Worm (Caenorhabditis elegans): ENCODE data around the gene clec-148.
A peak's percentile ranks its signal among the peaks of the same experiment; 100 is the strongest.

clec-148 gene

DNA sequence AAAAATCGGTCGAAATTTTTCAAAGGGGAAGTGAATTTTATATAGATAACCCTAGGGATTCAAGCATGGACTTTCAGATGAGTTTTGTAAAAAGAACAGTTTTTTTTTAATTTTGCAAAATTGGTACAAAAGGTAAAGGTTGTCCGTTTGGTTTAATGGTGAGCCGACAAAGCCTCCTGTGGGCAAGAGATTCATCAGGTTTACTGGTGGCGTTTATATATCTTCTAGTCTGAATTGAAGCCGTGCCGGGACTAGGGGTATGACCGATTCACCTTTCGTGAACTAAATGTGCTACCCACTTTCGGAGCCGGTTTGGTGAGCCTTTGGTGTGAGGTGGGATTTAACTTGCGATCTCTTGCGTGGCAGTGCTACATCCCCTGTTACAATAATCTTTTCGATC, 2.5 kb upstream of the clec-148 start:
- TF ChIP-seq elt-4 (tag; optimal IDR thresholded peaks at IDR 0.05) (no peak), madf-2 (tag; optimal IDR thresholded peaks at IDR 0.05) (peak; percentile 23)

DNA sequence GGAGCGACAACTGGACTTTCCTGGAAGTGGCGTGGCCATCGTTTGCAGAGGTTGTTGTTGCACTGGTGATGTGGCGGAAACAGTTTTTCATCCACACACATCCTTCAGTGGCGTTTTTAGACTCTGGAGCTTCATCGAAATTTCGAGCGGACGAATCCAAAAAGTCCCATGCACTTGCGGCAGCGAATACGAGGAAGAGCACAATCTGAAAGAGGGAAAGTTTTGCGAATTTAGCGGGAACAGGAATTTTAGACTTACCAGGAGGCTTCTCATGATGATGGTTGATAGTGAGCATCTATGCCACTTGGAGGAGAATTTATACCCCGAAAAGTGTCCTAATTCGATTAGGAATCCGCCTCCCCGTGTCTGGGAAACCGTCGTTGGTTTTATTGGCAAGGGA, 2.1 kb upstream of the clec-148 start, which contains the start of gene F40G9.14:
Gene F40G9.14, minus strand, starts transcription at position 101 of the 400 bp plus-strand sequence.
- TF ChIP-seq hlh-15 (tag; optimal IDR thresholded peaks at IDR 0.05) = no peak
- no peak for TF ChIP-seq lin-11 (tag; optimal IDR thresholded peaks at IDR 0.05)
- TF ChIP-seq hlh-6 (tag; optimal IDR thresholded peaks at IDR 0.05) = no peak
- no peak for TF ChIP-seq ceh-48 (tag; optimal IDR thresholded peaks at IDR 0.05)
- TF ChIP-seq pros-1 (tag; optimal IDR thresholded peaks at IDR 0.05) = no peak
- TF ChIP-seq pha-4 (tag; optimal IDR thresholded peaks at IDR 0.05) = no peak
- TF ChIP-seq fkh-10 (GFP tag; optimal IDR thresholded peaks at IDR 0.05) = no peak
- no peak for TF ChIP-seq C08G9.2 (tag; optimal IDR thresholded peaks at IDR 0.05)
- TF ChIP-seq syd-9 (tag; optimal IDR thresholded peaks at IDR 0.05) = no peak

DNA sequence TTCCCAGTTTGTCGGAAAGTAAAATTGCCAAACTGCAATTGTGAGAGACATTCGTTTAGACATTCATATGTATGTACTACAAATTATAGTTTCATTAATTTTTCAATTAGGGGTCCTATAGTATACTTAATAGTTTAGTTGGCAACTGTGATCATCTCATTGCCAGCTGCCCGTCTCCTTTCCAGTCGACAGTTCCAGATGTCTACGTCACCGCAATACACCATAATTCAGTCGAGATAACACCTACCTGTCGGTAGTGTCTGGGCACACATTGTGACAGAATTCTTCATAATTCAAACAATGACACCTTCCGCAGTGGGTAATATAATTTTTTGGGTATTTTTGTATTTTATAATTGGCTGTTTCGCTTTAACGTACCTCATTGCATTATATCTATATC, 2.1 kb downstream of the clec-148 start, which contains the start of gene F40G9.19:
Gene F40G9.19, plus strand, starts transcription at position 301 of the 400 bp plus-strand sequence.
- TF ChIP-seq ahr-1 (tag; optimal IDR thresholded peaks at IDR 0.05) = no peak
- TF ChIP-seq sox-2 (GFP tag; IDR thresholded peaks at IDR 0.05) = no peak
- no peak for TF ChIP-seq ttx-3 (tag; optimal IDR thresholded peaks at IDR 0.05)
- TF ChIP-seq C08G9.2 (tag; optimal IDR thresholded peaks at IDR 0.05) = no peak
- no peak for TF ChIP-seq lim-6 (tag; optimal IDR thresholded peaks at IDR 0.05)
- TF ChIP-seq sdc-2 (tag; optimal IDR thresholded peaks at IDR 0.05) = no peak
- no peak for TF ChIP-seq pha-2 (tag; optimal IDR thresholded peaks at IDR 0.05)
- no peak for TF ChIP-seq hlh-8 (tag; optimal IDR thresholded peaks at IDR 0.05)
- TF ChIP-seq C38D4.7 (GFP tag; optimal IDR thresholded peaks at IDR 0.05) = no peak
- no peak for TF ChIP-seq npax-4 (tag; optimal IDR thresholded peaks at IDR 0.05)
- TF ChIP-seq pqm-1 (tag; optimal IDR thresholded peaks at IDR 0.05) = no peak
- TF ChIP-seq ceh-22 (tag; optimal IDR thresholded peaks at IDR 0.05) = no peak
- no peak for TF ChIP-seq pha-4 (tag; optimal IDR thresholded peaks at IDR 0.05)
- no peak for TF ChIP-seq ets-4 (tag; optimal IDR thresholded peaks at IDR 0.05)
- TF ChIP-seq dve-1 (tag; optimal IDR thresholded peaks at IDR 0.05) = no peak
- TF ChIP-seq nfya-1 (tag; optimal IDR thresholded peaks at IDR 0.05) = no peak

- TF ChIP-seq pqm-1 (tag; optimal IDR thresholded peaks at IDR 0.05) (no peak), pag-3 (tag; optimal IDR thresholded peaks at IDR 0.05; ENCODE audit: borderline replicate concordance) (no peak), ceh-18 (tag; optimal IDR thresholded peaks at IDR 0.05) (no peak), K02D7.2 (tag; optimal IDR thresholded peaks at IDR 0.05) (no peak), odd-2 (tag; optimal IDR thresholded peaks at IDR 0.05) (no peak), nhr-232 (tag; optimal IDR thresholded peaks at IDR 0.05) (no peak), ceh-34 (tag; optimal IDR thresholded peaks at IDR 0.05) (no peak), che-1 (tag; optimal IDR thresholded peaks at IDR 0.05) (no peak), fax-1 (tag; optimal IDR thresholded peaks at IDR 0.05) (no peak), tbx-7 (tag; optimal IDR thresholded peaks at IDR 0.05) (no peak), eyg-1 (tag; optimal IDR thresholded peaks at IDR 0.05) (no peak), Y22D7AL.16 (tag; optimal IDR thresholded peaks at IDR 0.05) (no peak), T23F11.4 (GFP tag; optimal IDR thresholded peaks at IDR 0.05) (no peak), K09A11.1 (tag; optimal IDR thresholded peaks at IDR 0.05; ENCODE audit: insufficient read depth) (no peak)
Measured at ce11 chrIII:171617-172016, 4.0 kb downstream of the clec-148 start, which contains the start of the genes F40G9.9 and F40G9.12. TSS of gene F40G9.9 (minus strand) at chrIII:171717. TSS of gene F40G9.12 (plus strand) at chrIII:171847.

Measured in whole organism, late embryonic.